Worm (Caenorhabditis elegans): ENCODE data around the gene K07H8.11.

Gene K07H8.11

DNA sequence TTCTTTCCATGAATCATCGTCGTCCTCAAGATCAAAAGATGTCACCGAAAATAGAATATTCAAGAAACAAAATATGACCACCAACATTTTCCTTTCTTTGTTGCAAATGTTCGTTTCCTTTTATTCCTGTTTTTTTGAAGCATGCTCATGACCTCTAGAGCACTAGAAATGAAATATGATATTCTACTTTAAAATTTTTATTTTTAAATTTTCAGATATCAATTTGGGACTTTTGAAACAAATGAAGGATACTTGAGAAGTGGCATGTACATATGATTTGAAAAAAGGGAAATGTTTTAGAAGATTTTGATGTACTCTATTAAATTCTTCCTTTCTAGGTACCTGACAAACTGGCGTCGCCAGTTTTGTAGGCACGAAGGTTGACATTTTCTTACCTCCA, at the start of gene K07H8.11:
Gene K07H8.11, minus strand, starts transcription at position 101 of the 400 bp plus-strand sequence.
- TF ChIP-seq blmp-1 (tag; optimal IDR thresholded peaks at IDR 0.05) (no peak), unc-120 (tag; optimal IDR thresholded peaks at IDR 0.05; ENCODE audit: poor library complexity, severe bottlenecking) (no peak), ham-2 (GFP tag; optimal IDR thresholded peaks at IDR 0.05) (no peak), mab-5 (tag; optimal IDR thresholded peaks at IDR 0.05) (no peak)

DNA sequence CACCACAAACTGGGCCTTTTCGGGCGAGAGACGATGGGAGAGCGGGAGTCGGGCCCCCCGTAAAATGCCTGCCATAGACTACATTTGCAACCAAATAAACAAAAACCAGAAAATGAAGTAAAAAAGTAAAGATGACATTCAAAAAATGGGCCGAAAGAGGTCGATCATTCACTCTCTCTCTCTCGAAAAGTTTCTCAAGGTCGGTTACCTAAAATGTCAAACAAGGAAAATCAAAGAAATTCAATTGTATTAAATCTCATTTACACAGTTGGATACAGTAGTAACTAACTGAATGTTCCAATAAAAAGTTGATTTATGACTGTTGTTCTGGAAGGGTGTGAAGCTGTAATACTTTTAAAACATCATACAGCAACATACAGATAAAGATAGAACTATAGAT, 43.7 kb upstream of the K07H8.11 start:
- no peak for TF ChIP-seq ces-1 (GFP tag; optimal IDR thresholded peaks at IDR 0.05)
- TF ChIP-seq snpc-4 (tag; optimal IDR thresholded peaks at IDR 0.05): no peak
- no peak for TF ChIP-seq tbx-8 (GFP tag; optimal IDR thresholded peaks at IDR 0.05)
- TF ChIP-seq nhr-76 (tag; optimal IDR thresholded peaks at IDR 0.05): no peak
- TF ChIP-seq elt-1 (tag; optimal IDR thresholded peaks at IDR 0.05; ENCODE audit: borderline replicate concordance, insufficient read depth): no peak
- TF ChIP-seq M03D4.4 (tag; optimal IDR thresholded peaks at IDR 0.05): no peak
- TF ChIP-seq unc-120 (tag; optimal IDR thresholded peaks at IDR 0.05; ENCODE audit: poor library complexity, severe bottlenecking): no peak
- TF ChIP-seq ham-2 (GFP tag; optimal IDR thresholded peaks at IDR 0.05): no peak
- TF ChIP-seq lin-13 (tag; optimal IDR thresholded peaks at IDR 0.05): no peak
- TF ChIP-seq drap-1 (GFP tag; optimal IDR thresholded peaks at IDR 0.05): no peak

DNA sequence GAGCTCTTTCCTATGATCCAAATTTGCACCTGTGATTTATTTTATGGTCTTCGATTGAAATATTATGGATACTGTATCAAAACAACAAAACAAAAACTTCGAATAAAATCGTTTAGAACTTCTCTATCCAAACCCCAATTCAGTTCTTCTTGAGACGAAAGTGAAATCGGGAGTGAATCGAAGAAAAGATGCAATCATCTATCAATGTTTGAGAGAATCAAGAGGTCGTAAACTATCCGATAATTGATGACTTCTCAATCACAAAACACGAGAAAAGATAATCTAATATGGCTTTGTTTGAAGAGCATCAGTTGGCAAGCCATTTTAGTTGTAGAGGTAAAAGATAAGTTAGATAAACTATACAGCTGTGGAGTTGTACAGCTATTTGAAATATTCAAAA, 42.7 kb upstream of the K07H8.11 start:
- TF ChIP-seq ceh-39 (tag; optimal IDR thresholded peaks at IDR 0.05) (no peak), nhr-12 (tag; optimal IDR thresholded peaks at IDR 0.05) (no peak), zip-8 (tag; optimal IDR thresholded peaks at IDR 0.05) (no peak), lsy-2 (tag; optimal IDR thresholded peaks at IDR 0.05) (no peak), drap-1 (GFP tag; optimal IDR thresholded peaks at IDR 0.05) (no peak), mls-2 (tag; optimal IDR thresholded peaks at IDR 0.05) (no peak), M03D4.4 (tag; optimal IDR thresholded peaks at IDR 0.05) (no peak), ceh-83 (GFP tag; optimal IDR thresholded peaks at IDR 0.05) (no peak), sptf-1 (tag; optimal IDR thresholded peaks at IDR 0.05) (no peak), unc-62 (GFP tag; optimal IDR thresholded peaks at IDR 0.05) (no peak), cnd-1 (tag; optimal IDR thresholded peaks at IDR 0.05) (no peak), nhr-2 (tag; optimal IDR thresholded peaks at IDR 0.05) (no peak), ztf-11 (tag; optimal IDR thresholded peaks at IDR 0.05) (no peak), lin-32 (GFP tag; optimal IDR thresholded peaks at IDR 0.05) (no peak), flh-1 (GFP tag; optimal IDR thresholded peaks at IDR 0.05) (no peak), ceh-43 (GFP tag; optimal IDR thresholded peaks at IDR 0.05) (no peak), mab-5 (tag; optimal IDR thresholded peaks at IDR 0.05) (no peak), pha-4 (tag; optimal IDR thresholded peaks at IDR 0.05) (no peak), ham-2 (GFP tag; optimal IDR thresholded peaks at IDR 0.05) (no peak)

DNA sequence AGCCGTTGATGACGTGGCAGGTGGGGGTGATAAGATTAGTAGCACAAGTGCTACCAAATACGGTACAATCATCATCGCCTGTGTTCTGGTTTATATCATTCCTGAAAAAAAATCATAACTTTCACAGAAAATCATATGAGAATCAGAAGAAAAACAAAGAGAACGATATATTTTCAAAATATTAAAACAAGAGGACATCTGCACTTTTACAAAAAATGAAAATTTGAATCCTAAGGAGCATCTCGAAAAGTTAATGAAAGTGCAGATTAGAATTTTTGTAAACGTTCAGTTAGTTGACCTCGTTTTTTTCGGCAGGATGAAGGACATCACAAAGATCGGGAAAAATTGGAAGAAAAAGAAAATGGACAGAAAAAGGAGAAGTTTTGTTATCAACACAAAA, 37.7 kb upstream of the K07H8.11 start, which contains the start of gene F35H10.10:
Gene F35H10.10, minus strand, starts transcription at position 101 of the 400 bp plus-strand sequence.
- TF ChIP-seq ceh-83 (GFP tag; optimal IDR thresholded peaks at IDR 0.05) (no peak), nhr-28 (tag; optimal IDR thresholded peaks at IDR 0.05) (no peak), sem-2 (GFP tag; optimal IDR thresholded peaks at IDR 0.05) (no peak), ztf-11 (tag; optimal IDR thresholded peaks at IDR 0.05) (no peak), mab-5 (tag; optimal IDR thresholded peaks at IDR 0.05) (no peak), nhr-12 (tag; optimal IDR thresholded peaks at IDR 0.05) (no peak), lsy-2 (tag; optimal IDR thresholded peaks at IDR 0.05) (no peak), snpc-4 (tag; optimal IDR thresholded peaks at IDR 0.05) (no peak), nhr-2 (tag; optimal IDR thresholded peaks at IDR 0.05) (no peak), lin-32 (GFP tag; optimal IDR thresholded peaks at IDR 0.05) (no peak), sptf-1 (tag; optimal IDR thresholded peaks at IDR 0.05) (no peak), flh-1 (GFP tag; optimal IDR thresholded peaks at IDR 0.05) (no peak), ceh-43 (GFP tag; optimal IDR thresholded peaks at IDR 0.05) (no peak)

DNA sequence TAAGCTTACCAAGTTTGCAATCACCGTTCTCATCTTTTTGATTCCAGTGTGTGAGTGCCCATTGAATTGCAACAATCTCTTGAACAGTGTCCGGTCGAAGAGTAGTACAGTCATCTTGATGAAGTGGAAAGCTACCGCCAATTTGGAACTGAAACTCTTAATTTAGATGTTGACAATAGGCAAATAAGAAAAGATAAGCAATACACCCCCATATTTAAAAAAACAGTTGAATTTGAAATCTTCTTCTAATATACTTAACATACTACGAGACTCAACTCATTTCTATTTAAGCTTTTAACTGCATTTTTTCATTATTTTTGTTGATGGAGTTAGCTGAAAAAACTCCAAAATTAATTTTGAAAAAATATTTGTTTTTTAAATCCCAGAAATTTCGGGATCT, 37.0 kb upstream of the K07H8.11 start:
- TF ChIP-seq M03D4.4 (tag; optimal IDR thresholded peaks at IDR 0.05) (no peak), ceh-39 (tag; optimal IDR thresholded peaks at IDR 0.05) (no peak), drap-1 (GFP tag; optimal IDR thresholded peaks at IDR 0.05) (no peak)

DNA sequence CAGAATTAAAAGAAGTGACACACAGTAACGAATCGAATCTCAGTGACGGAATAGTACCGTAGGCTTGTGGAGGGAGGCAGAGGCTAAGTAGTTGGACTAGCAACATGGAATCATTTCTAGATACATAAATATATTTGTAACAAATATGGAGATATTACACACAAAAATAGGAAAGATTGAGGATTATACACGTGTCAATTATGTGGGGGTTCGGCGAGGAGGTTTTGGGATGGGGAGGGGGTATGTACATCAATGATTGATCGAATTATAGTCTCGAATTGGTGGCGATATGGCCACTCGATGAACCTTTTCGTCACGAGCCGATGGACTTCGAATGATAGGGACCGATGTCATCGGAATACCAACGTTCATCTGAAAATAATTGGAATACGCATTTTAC, 32.3 kb upstream of the K07H8.11 start:
- TF ChIP-seq mab-5 (tag; optimal IDR thresholded peaks at IDR 0.05) (no peak), sem-2 (GFP tag; optimal IDR thresholded peaks at IDR 0.05) (no peak), ceh-43 (GFP tag; optimal IDR thresholded peaks at IDR 0.05) (no peak), nhr-12 (tag; optimal IDR thresholded peaks at IDR 0.05) (no peak)
